Worm (Caenorhabditis elegans): ENCODE measurements around the gene Y52E8A.1.

The Y52E8A.1 gene

ce11 chrII:4324061-4324460, 2.2 kb downstream of the Y52E8A.1 start, which contains the start of gene mog-2:
Gene mog-2, plus strand, starts transcription at chrII:4324361.
- TF ChIP-seq ceh-16 (tag; optimal IDR thresholded peaks at IDR 0.05) (no peak), ztf-4 (tag; optimal IDR thresholded peaks at IDR 0.05) (no peak), daf-12 (tag; optimal IDR thresholded peaks at IDR 0.05) (no peak), ceh-28 (tag; optimal IDR thresholded peaks at IDR 0.05) (no peak), nhr-43 (tag; optimal IDR thresholded peaks at IDR 0.05; ENCODE audit: poor library complexity, severe bottlenecking) (no peak), ceh-9 (tag; optimal IDR thresholded peaks at IDR 0.05) (no peak), skn-1 (tag; optimal IDR thresholded peaks at IDR 0.05) (no peak)

- TF ChIP-seq fos-1 (tag; optimal IDR thresholded peaks at IDR 0.05) (no peak), ztf-4 (tag; optimal IDR thresholded peaks at IDR 0.05) (no peak), nhr-11 (tag; optimal IDR thresholded peaks at IDR 0.05) (no peak), ceh-9 (tag; optimal IDR thresholded peaks at IDR 0.05) (no peak), fkh-2 (tag; optimal IDR thresholded peaks at IDR 0.05) (no peak), ama-1 (optimal IDR thresholded peaks at IDR 0.05) (no peak), snpc-4 (tag; optimal IDR thresholded peaks at IDR 0.05) (no peak), lin-15B (tag; optimal IDR thresholded peaks at IDR 0.05) (no peak), ceh-16 (tag; optimal IDR thresholded peaks at IDR 0.05) (no peak), sea-2 (GFP tag; optimal IDR thresholded peaks at IDR 0.05) (no peak), mdl-1 (tag; optimal IDR thresholded peaks at IDR 0.05) (no peak), aly-2 (tag; optimal IDR thresholded peaks at IDR 0.05) (no peak), nhr-28 (tag; optimal IDR thresholded peaks at IDR 0.05) (no peak), pha-4 (tag; optimal IDR thresholded peaks at IDR 0.05) (no peak), unc-39 (tag; optimal IDR thresholded peaks at IDR 0.05) (no peak), lsy-12 (tag; optimal IDR thresholded peaks at IDR 0.05) (no peak), eor-1 (tag; optimal IDR thresholded peaks at IDR 0.05) (no peak), unc-62 (GFP tag; optimal IDR thresholded peaks at IDR 0.05) (no peak)
Measured at ce11 chrII:4326420-4326819, 4.6 kb downstream of the Y52E8A.1 start, which contains the start of gene pfd-2. Gene pfd-2, plus strand, starts transcription at chrII:4326720.

ce11 chrII:4328716-4329115, 6.8 kb downstream of the Y52E8A.1 start, which contains the start of gene H20J04.4:
Gene H20J04.4, plus strand, starts transcription at chrII:4329016.
- TF ChIP-seq daf-12 (tag; optimal IDR thresholded peaks at IDR 0.05), result no peak
- no peak for TF ChIP-seq lin-39 (tag; optimal IDR thresholded peaks at IDR 0.05)
- peak; percentile 10 for TF ChIP-seq ceh-28 (tag; optimal IDR thresholded peaks at IDR 0.05)

- no peak for TF ChIP-seq unc-62 (GFP tag; optimal IDR thresholded peaks at IDR 0.05)
- no peak for TF ChIP-seq fkh-10 (GFP tag; optimal IDR thresholded peaks at IDR 0.05)
- no peak for TF ChIP-seq mml-1 (tag; optimal IDR thresholded peaks at IDR 0.05)
- no peak for TF ChIP-seq nfya-1 (tag; optimal IDR thresholded peaks at IDR 0.05; ENCODE audit: insufficient read depth)
- no peak for TF ChIP-seq tbx-2 (tag; optimal IDR thresholded peaks at IDR 0.05)
Measured at ce11 chrII:4334448-4334847, 12.6 kb downstream of the Y52E8A.1 start, which contains the start of gene madf-3. Gene madf-3, plus strand, starts transcription at chrII:4334748.

- TF ChIP-seq nfya-1 (tag; optimal IDR thresholded peaks at IDR 0.05; ENCODE audit: insufficient read depth), result peak; percentile 84
- TF ChIP-seq jun-1 (tag; optimal IDR thresholded peaks at IDR 0.05), result no peak
- TF ChIP-seq pqm-1 (tag; optimal IDR thresholded peaks at IDR 0.05), result no peak
Measured at ce11 chrII:4337731-4338130, 15.9 kb downstream of the Y52E8A.1 start.

- no peak for TF ChIP-seq egl-5 (tag; optimal IDR thresholded peaks at IDR 0.05)
- no peak for TF ChIP-seq egl-27 (tag; optimal IDR thresholded peaks at IDR 0.05)
- TF ChIP-seq ceh-82 (tag; optimal IDR thresholded peaks at IDR 0.05), result no peak
- no peak for TF ChIP-seq ama-1 (optimal IDR thresholded peaks at IDR 0.05)
- TF ChIP-seq nhr-43 (tag; optimal IDR thresholded peaks at IDR 0.05; ENCODE audit: poor library complexity, severe bottlenecking), result no peak
- no peak for TF ChIP-seq nhr-12 (tag; optimal IDR thresholded peaks at IDR 0.05)
- TF ChIP-seq zag-1 (tag; optimal IDR thresholded peaks at IDR 0.05), result no peak
- TF ChIP-seq skn-1 (tag; optimal IDR thresholded peaks at IDR 0.05), result no peak
- TF ChIP-seq nhr-77 (tag; optimal IDR thresholded peaks at IDR 0.05), result no peak
- no peak for TF ChIP-seq tbx-2 (tag; optimal IDR thresholded peaks at IDR 0.05)
- TF ChIP-seq ztf-11 (tag; optimal IDR thresholded peaks at IDR 0.05), result no peak
Measured at ce11 chrII:4339882-4340281, 18.0 kb downstream of the Y52E8A.1 start, which contains the start of gene athp-2. Gene athp-2, plus strand, starts transcription at chrII:4340182.

Data from whole organism, L3 larva.